Fruit fly (Drosophila melanogaster): ENCODE measurements around the gene lds.

lds gene

DNA sequence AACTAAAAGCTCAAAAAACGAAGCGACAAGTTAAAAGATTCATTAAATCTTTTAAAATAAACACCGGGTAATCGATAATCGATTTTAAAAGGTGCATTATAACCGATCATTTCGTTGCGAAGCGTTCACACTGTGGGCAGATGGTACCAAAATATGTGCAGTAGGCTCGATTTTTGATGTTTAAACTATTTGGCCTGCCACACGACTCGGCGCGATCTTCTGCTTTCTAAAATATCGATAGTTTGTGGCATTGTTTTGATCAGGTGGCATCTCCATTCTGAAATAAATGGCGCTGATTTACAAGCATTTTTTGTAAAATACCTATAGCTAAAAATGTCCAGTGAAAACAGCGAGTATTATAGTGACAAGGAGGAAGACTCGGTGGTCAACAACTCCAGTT is at the start of gene lds, which contains the start of gene CG10445:
Gene lds, plus strand, starts transcription at position 236 of the 400 bp plus-strand sequence.
Gene CG10445, minus strand, starts transcription at position 104 of the 400 bp plus-strand sequence.
- TF ChIP-seq CG34367 (tag; optimal IDR thresholded peaks at IDR 0.05) (no peak), EcR (GFP tag; optimal IDR thresholded peaks at IDR 0.05) (no peak), CG4496 (GFP tag; IDR thresholded peaks at IDR 0.05) (no peak), CG12605 (GFP tag; IDR thresholded peaks at IDR 0.05) (no peak), CG9948 (tag; optimal IDR thresholded peaks at IDR 0.05) (no peak), CG13204 (GFP tag; optimal IDR thresholded peaks at IDR 0.05) (no peak), Ets98B (GFP tag; IDR thresholded peaks at IDR 0.05) (no peak), rn (GFP tag; IDR thresholded peaks at IDR 0.05) (no peak), fd96Ca (GFP tag; IDR thresholded peaks at IDR 0.05) (no peak), D1 (tag; optimal IDR thresholded peaks at IDR 0.05) (no peak), CG15710 (tag; optimal IDR thresholded peaks at IDR 0.05) (no peak), CG8159 (tag; optimal IDR thresholded peaks at IDR 0.05) (no peak), Pif1B (GFP tag; optimal IDR thresholded peaks at IDR 0.05) (no peak), Pif1A (GFP tag; optimal IDR thresholded peaks at IDR 0.05) (no peak), CG17806 (tag; optimal IDR thresholded peaks at IDR 0.05) (no peak), CG14655 (GFP tag; optimal IDR thresholded peaks at IDR 0.05) (no peak)

dm6 chr3R:7884433-7884832 is 35.8 kb upstream of the lds start:
- TF ChIP-seq fd96Ca (GFP tag; IDR thresholded peaks at IDR 0.05): no peak
- no peak for TF ChIP-seq Snoo (tag; optimal IDR thresholded peaks at IDR 0.05)
- TF ChIP-seq CG17806 (tag; optimal IDR thresholded peaks at IDR 0.05): no peak
- no peak for TF ChIP-seq CG34367 (tag; optimal IDR thresholded peaks at IDR 0.05)
- no peak for TF ChIP-seq rn (GFP tag; IDR thresholded peaks at IDR 0.05)
- TF ChIP-seq CG4496 (GFP tag; IDR thresholded peaks at IDR 0.05): no peak
- TF ChIP-seq CG13204 (GFP tag; optimal IDR thresholded peaks at IDR 0.05): no peak
- TF ChIP-seq Pif1A (GFP tag; optimal IDR thresholded peaks at IDR 0.05): no peak
- no peak for TF ChIP-seq CG8159 (tag; optimal IDR thresholded peaks at IDR 0.05)
- TF ChIP-seq CG14655 (GFP tag; optimal IDR thresholded peaks at IDR 0.05): no peak
- no peak for TF ChIP-seq CG15710 (tag; optimal IDR thresholded peaks at IDR 0.05)
- no peak for TF ChIP-seq CG32121 (GFP tag; IDR thresholded peaks at IDR 0.05)
- no peak for TF ChIP-seq Ets98B (GFP tag; IDR thresholded peaks at IDR 0.05)
- TF ChIP-seq CG9948 (tag; optimal IDR thresholded peaks at IDR 0.05): no peak
- no peak for TF ChIP-seq CG8301 (tag; optimal IDR thresholded peaks at IDR 0.05)

DNA sequence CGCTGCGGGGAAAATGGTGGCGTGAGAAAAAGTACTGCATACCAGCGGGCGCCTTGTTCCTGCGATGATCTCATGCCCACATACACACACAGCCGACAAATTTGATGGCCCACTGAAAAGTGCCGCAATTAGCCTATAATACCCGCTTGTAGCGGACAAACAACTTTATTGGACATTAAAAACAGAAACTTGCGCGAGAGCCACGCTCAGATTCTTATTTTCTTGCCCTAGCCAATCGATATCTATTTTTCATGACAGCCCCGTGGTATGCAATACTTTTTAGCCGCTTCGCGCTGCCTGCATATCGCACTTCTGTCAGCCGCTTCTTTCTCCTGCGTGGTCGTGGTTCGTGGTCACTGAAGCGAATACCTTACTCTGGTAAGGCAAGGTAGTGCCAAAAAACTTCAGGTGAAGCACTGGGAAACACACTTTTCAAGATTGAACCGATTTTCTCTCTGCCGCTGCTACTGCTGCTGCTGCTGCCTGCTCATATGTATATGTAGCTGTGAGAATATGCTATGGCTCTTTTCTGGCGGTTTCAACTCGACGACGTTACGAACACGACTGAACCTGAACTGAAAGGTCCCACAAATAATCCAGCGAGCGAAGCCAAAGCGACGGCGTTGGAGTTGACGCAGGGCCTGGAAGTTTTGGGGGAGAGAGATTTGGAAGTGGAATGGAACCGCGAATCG is 33.9 kb upstream of the lds start, which contains the start of gene CG17816:
Gene CG17816, minus strand, starts transcription at position 567 of the 692 bp plus-strand sequence.
- TF ChIP-seq Snoo (tag; optimal IDR thresholded peaks at IDR 0.05) (no peak), CG32121 (GFP tag; IDR thresholded peaks at IDR 0.05) (no peak), CG17806 (tag; optimal IDR thresholded peaks at IDR 0.05) (no peak), fd96Ca (GFP tag; IDR thresholded peaks at IDR 0.05) (no peak), CG15710 (tag; optimal IDR thresholded peaks at IDR 0.05) (no peak), CG12605 (GFP tag; IDR thresholded peaks at IDR 0.05) (no peak; the same call in 1 of the 2 replicates), Pif1A (GFP tag; optimal IDR thresholded peaks at IDR 0.05) (no peak), CG10348 (GFP tag; IDR thresholded peaks at IDR 0.05) (no peak), CG4496 (GFP tag; IDR thresholded peaks at IDR 0.05) (peak; percentile 61; the same call in 2 of the 3 replicates), CG9948 (tag; optimal IDR thresholded peaks at IDR 0.05) (no peak), CG13204 (GFP tag; optimal IDR thresholded peaks at IDR 0.05) (peak; percentile 12), Ets98B (GFP tag; IDR thresholded peaks at IDR 0.05) (no peak), D1 (tag; optimal IDR thresholded peaks at IDR 0.05) (no peak), CG8301 (tag; optimal IDR thresholded peaks at IDR 0.05) (no peak), CG8159 (tag; optimal IDR thresholded peaks at IDR 0.05) (no peak), gl (tag; optimal IDR thresholded peaks at IDR 0.05) (no peak), Pif1B (GFP tag; optimal IDR thresholded peaks at IDR 0.05) (no peak), CG14655 (GFP tag; optimal IDR thresholded peaks at IDR 0.05) (no peak), CG34367 (tag; optimal IDR thresholded peaks at IDR 0.05) (no peak), EcR (GFP tag; optimal IDR thresholded peaks at IDR 0.05) (peak; percentile 28)

dm6 chr3R:7886859-7887190 is 33.4 kb upstream of the lds start, which contains the start of gene ArgRS-m:
Gene ArgRS-m, plus strand, starts transcription at chr3R:7887045.
- TF ChIP-seq CG8159 (tag; optimal IDR thresholded peaks at IDR 0.05) (peak; percentile 20), CG12605 (GFP tag; IDR thresholded peaks at IDR 0.05) (no peak; the same call in 1 of the 2 replicates), fd96Ca (GFP tag; IDR thresholded peaks at IDR 0.05) (peak; percentile 48; the same call in 1 of the 3 replicates), D1 (tag; optimal IDR thresholded peaks at IDR 0.05) (no peak), EcR (GFP tag; optimal IDR thresholded peaks at IDR 0.05) (no peak), CG34367 (tag; optimal IDR thresholded peaks at IDR 0.05) (peak; percentile 30), Pif1B (GFP tag; optimal IDR thresholded peaks at IDR 0.05) (peak; percentile 12), CG8301 (tag; optimal IDR thresholded peaks at IDR 0.05) (no peak), CG4496 (GFP tag; IDR thresholded peaks at IDR 0.05) (peak; percentile 82), CG10348 (GFP tag; IDR thresholded peaks at IDR 0.05) (no peak), CG9948 (tag; optimal IDR thresholded peaks at IDR 0.05) (peak; percentile 40), CG13204 (GFP tag; optimal IDR thresholded peaks at IDR 0.05) (no peak), CG17806 (tag; optimal IDR thresholded peaks at IDR 0.05) (peak; percentile 2), CG15710 (tag; optimal IDR thresholded peaks at IDR 0.05) (peak; percentile 31), CG14655 (GFP tag; optimal IDR thresholded peaks at IDR 0.05) (peak; percentile 37), Pif1A (GFP tag; optimal IDR thresholded peaks at IDR 0.05) (no peak), Ets98B (GFP tag; IDR thresholded peaks at IDR 0.05) (peak; percentile 61; the same call in 1 of the 2 replicates), CG32121 (GFP tag; IDR thresholded peaks at IDR 0.05) (peak; percentile 47; the same call in 1 of the 2 replicates)

DNA sequence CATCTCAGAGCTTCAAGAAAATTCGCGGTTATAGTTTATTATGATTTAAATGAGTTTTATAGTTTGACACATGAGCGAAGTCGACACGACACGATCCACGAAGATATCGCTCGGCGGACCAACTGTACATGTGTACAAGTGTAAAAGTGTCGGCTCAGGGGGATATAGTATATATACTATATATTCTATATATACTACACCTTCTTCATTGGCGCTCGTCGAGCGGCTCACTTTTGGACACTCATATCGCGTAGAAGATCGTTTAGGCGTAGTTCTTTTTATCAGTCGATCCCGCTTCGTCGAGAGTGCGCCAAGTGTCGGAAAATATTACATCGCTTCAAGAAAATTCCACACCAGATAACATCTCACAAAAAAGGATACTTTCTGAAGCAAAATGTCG is 29.2 kb upstream of the lds start, which contains the start of gene wtrw:
Gene wtrw, plus strand, starts transcription at position 301 of the 400 bp plus-strand sequence.
- TF ChIP-seq D1 (tag; optimal IDR thresholded peaks at IDR 0.05): no peak
- TF ChIP-seq Snoo (tag; optimal IDR thresholded peaks at IDR 0.05): no peak
- TF ChIP-seq fd96Ca (GFP tag; IDR thresholded peaks at IDR 0.05): no peak
- no peak for TF ChIP-seq Pif1B (GFP tag; optimal IDR thresholded peaks at IDR 0.05)
- TF ChIP-seq CG15710 (tag; optimal IDR thresholded peaks at IDR 0.05): no peak
- TF ChIP-seq gl (tag; optimal IDR thresholded peaks at IDR 0.05): no peak
- no peak for TF ChIP-seq CG17806 (tag; optimal IDR thresholded peaks at IDR 0.05)
- TF ChIP-seq rn (GFP tag; IDR thresholded peaks at IDR 0.05): no peak
- no peak for TF ChIP-seq CG4496 (GFP tag; IDR thresholded peaks at IDR 0.05)
- TF ChIP-seq CG9948 (tag; optimal IDR thresholded peaks at IDR 0.05): no peak
- no peak for TF ChIP-seq EcR (GFP tag; optimal IDR thresholded peaks at IDR 0.05)
- TF ChIP-seq CG8159 (tag; optimal IDR thresholded peaks at IDR 0.05): no peak
- no peak for TF ChIP-seq CG13204 (GFP tag; optimal IDR thresholded peaks at IDR 0.05)
- no peak for TF ChIP-seq Ets98B (GFP tag; IDR thresholded peaks at IDR 0.05)
